Fruit fly (Drosophila melanogaster) whole organism, embryonic: ENCODE results near the gene CG9586.

ENCODE experiments used
- B-H2 ChIP-seq: fragments of 200-800 bp; sonication (Bioruptor generic); optimal IDR thresholded peaks from 2 replicates; lab custom pipeline; 2018; ENCODE audit warnings: missing biosample characterization, mild to moderate bottlenecking, missing genetic modification characterization
- Bdp1 ChIP-seq: fragments of 200-800 bp; sonication (Bioruptor generic); optimal IDR thresholded peaks from 3 replicates; lab custom pipeline; 2016; ENCODE audit warnings: missing biosample characterization, missing genetic modification characterization
- Blimp-1 ChIP-seq: fragments of 200-800 bp; sonication (Bioruptor generic); optimal IDR thresholded peaks from 3 replicates; lab custom pipeline; 2018; ENCODE audit warnings: missing biosample characterization, missing genetic modification characterization, mild to moderate bottlenecking, moderate library complexity, missing genetic modification reagents
- BtbVII ChIP-seq: fragments of 200-800 bp; sonication (Bioruptor generic); optimal IDR thresholded peaks from 3 replicates; lab custom pipeline; 2017; ENCODE audit warnings: missing biosample characterization, mild to moderate bottlenecking, missing genetic modification characterization
- CG10147 ChIP-seq: fragments of 200-800 bp; sonication (Bioruptor generic); optimal IDR thresholded peaks from 2 replicates; lab custom pipeline; 2019; ENCODE audit warnings: missing biosample characterization, mild to moderate bottlenecking, missing genetic modification characterization, moderate library complexity
- CG10543 ChIP-seq: fragments of 200-800 bp; sonication (Bioruptor generic); optimal IDR thresholded peaks from 3 replicates; lab custom pipeline; 2017; ENCODE audit warnings: missing biosample characterization, mild to moderate bottlenecking, missing genetic modification characterization, moderate library complexity
- CG10565 ChIP-seq: fragments of 200-800 bp; sonication (Bioruptor generic); optimal IDR thresholded peaks from 3 replicates; lab custom pipeline; 2016; ENCODE audit warnings: missing biosample characterization, mild to moderate bottlenecking, missing genetic modification characterization
- CG11560 ChIP-seq: fragments of 200-800 bp; sonication (Bioruptor generic); IDR thresholded peaks from 3 replicates; pipeline ENCODE4 v1.3.6; 2022; ENCODE audit warnings: missing biosample characterization, missing genetic modification characterization
- CG12769 ChIP-seq: fragments of 200-800 bp; sonication (Bioruptor generic); optimal IDR thresholded peaks from 2 replicates; lab custom pipeline; 2019; ENCODE audit warnings: missing biosample characterization, mild to moderate bottlenecking, missing genetic modification characterization, moderate library complexity
- CG2678 ChIP-seq: fragments of 200-800 bp; sonication (Bioruptor generic); optimal IDR thresholded peaks from 3 replicates; lab custom pipeline; 2019; ENCODE audit warnings: missing biosample characterization, mild to moderate bottlenecking, missing genetic modification characterization, moderate library complexity
- CG3281 ChIP-seq: fragments of 200-800 bp; sonication (Bioruptor generic); optimal IDR thresholded peaks from 3 replicates; lab custom pipeline; 2017; ENCODE audit warnings: missing biosample characterization, mild to moderate bottlenecking, missing genetic modification characterization
- CG33557 ChIP-seq: fragments of 200-800 bp; sonication (Bioruptor generic); optimal IDR thresholded peaks from 2 replicates; lab custom pipeline; 2019; ENCODE audit warnings: missing biosample characterization, mild to moderate bottlenecking, missing genetic modification characterization, moderate library complexity
- CG3847 ChIP-seq: fragments of 200-800 bp; sonication (Bioruptor generic); IDR thresholded peaks from 2 replicates; pipeline ENCODE4 v1.3.6; 2022; ENCODE audit warnings: missing biosample characterization, missing genetic modification characterization
- CG6272 ChIP-seq: fragments of 200-800 bp; sonication (Bioruptor generic); IDR thresholded peaks from 2 replicates; pipeline ENCODE4 v1.3.6; 2022; ENCODE audit warnings: missing biosample characterization, missing genetic modification characterization
- CG7987 ChIP-seq: fragments of 200-800 bp; sonication (Bioruptor generic); optimal IDR thresholded peaks from 2 replicates; lab custom pipeline; 2018; ENCODE audit warnings: missing biosample characterization, mild to moderate bottlenecking, missing genetic modification characterization, moderate library complexity
- CG8388 ChIP-seq: fragments of 200-800 bp; sonication (Bioruptor generic); optimal IDR thresholded peaks from 2 replicates; lab custom pipeline; 2019; ENCODE audit warnings: missing biosample characterization, mild to moderate bottlenecking, missing genetic modification characterization, moderate library complexity
- CG8924 ChIP-seq: fragments of 200-800 bp; optimal IDR thresholded peaks from 3 replicates; lab custom pipeline; 2019; ENCODE audit warnings: missing biosample characterization, mild to moderate bottlenecking, missing genetic modification characterization, moderate library complexity
- Dip3 ChIP-seq: fragments of 200-800 bp; sonication (Bioruptor generic); optimal IDR thresholded peaks from 3 replicates; lab custom pipeline; 2016; ENCODE audit warnings: missing biosample characterization, missing genetic modification characterization
- Gug ChIP-seq: fragments of 200-800 bp; sonication (Bioruptor generic); IDR thresholded peaks from 4 replicates; pipeline ENCODE4 v1.3.6; 2022; ENCODE audit warnings: missing biosample characterization, missing genetic modification characterization
- Hand ChIP-seq: fragments of 200-800 bp; sonication (Bioruptor generic); optimal IDR thresholded peaks from 2 replicates; lab custom pipeline; 2017; ENCODE audit warnings: mild to moderate bottlenecking, missing biosample characterization, missing genetic modification reagents, missing genetic modification characterization
- Hr3 ChIP-seq: fragments of 200-800 bp; sonication (Bioruptor generic); optimal IDR thresholded peaks from 3 replicates; lab custom pipeline; 2016; ENCODE audit warnings: missing biosample characterization, missing genetic modification characterization
- Hr51 ChIP-seq, 2 experiments: fragments of 200-800 bp; sonication (Bioruptor generic); optimal IDR thresholded peaks; 2 replicates in 1 of 2; 3 replicates in 1 of 2; lab custom pipeline; 2016 to 2018; ENCODE audit warnings: missing biosample characterization in 2 of 2, missing genetic modification characterization in 2 of 2, mild to moderate bottlenecking in 1 of 2, moderate library complexity in 1 of 2
- Max ChIP-seq: fragments of 200-800 bp; sonication (Bioruptor generic); optimal IDR thresholded peaks from 2 replicates; lab custom pipeline; 2016; ENCODE audit warnings: missing biosample characterization, mild to moderate bottlenecking, missing genetic modification characterization
- Myb ChIP-seq: fragments of 200-800 bp; sonication (Bioruptor generic); optimal IDR thresholded peaks from 2 replicates; lab custom pipeline; 2016; ENCODE audit warnings: missing biosample characterization, missing genetic modification characterization
- Nf-YC ChIP-seq: fragments of 200-800 bp; optimal IDR thresholded peaks from 3 replicates; lab custom pipeline; 2019; ENCODE audit warnings: missing biosample characterization, mild to moderate bottlenecking, missing genetic modification characterization, moderate library complexity
- Optix ChIP-seq: fragments of 200-800 bp; sonication (Bioruptor generic); IDR thresholded peaks from 3 replicates; pipeline ENCODE4 v1.3.6; 2022; ENCODE audit warnings: missing biosample characterization, missing genetic modification characterization
- Trl ChIP-seq, 3 experiments: fragments of >200 bp in 2 of 3; fragments of 200-800 bp in 1 of 3; sonication (Bioruptor generic) in 1 of 3; optimal IDR thresholded peaks; 2 replicates in 1 of 3; 3 replicates in 2 of 3; lab custom pipeline; 2016 to 2017; ENCODE audit warnings: missing biosample characterization in 1 of 3, missing genetic modification characterization in 1 of 3
- Xbp1 ChIP-seq: fragments of 200-800 bp; sonication (Bioruptor generic); optimal IDR thresholded peaks from 3 replicates; lab custom pipeline; 2016; ENCODE audit warnings: missing biosample characterization, mild to moderate bottlenecking, missing genetic modification characterization
- ci ChIP-seq: fragments of 200-800 bp; sonication (Bioruptor generic); IDR thresholded peaks from 3 replicates; pipeline ENCODE4 v1.3.6; 2022; ENCODE audit warnings: missing biosample characterization, missing genetic modification characterization
- corto ChIP-seq: fragments of 200-800 bp; sonication (Bioruptor generic); optimal IDR thresholded peaks from 2 replicates; lab custom pipeline; 2016; ENCODE audit warnings: missing biosample characterization, mild to moderate bottlenecking, missing genetic modification characterization, moderate library complexity
- crc ChIP-seq: fragments of 200-800 bp; sonication (Bioruptor generic); optimal IDR thresholded peaks from 2 replicates; lab custom pipeline; 2016; ENCODE audit warnings: missing biosample characterization, missing genetic modification characterization
- cwo ChIP-seq: fragments of 200-800 bp; sonication (Bioruptor generic); optimal IDR thresholded peaks from 3 replicates; lab custom pipeline; 2017; ENCODE audit warnings: missing biosample characterization, missing genetic modification characterization, mild to moderate bottlenecking, moderate library complexity, missing genetic modification reagents
- fd3F ChIP-seq: fragments of 200-800 bp; sonication (Bioruptor generic); optimal IDR thresholded peaks from 2 replicates; lab custom pipeline; 2018; ENCODE audit warnings: missing biosample characterization, mild to moderate bottlenecking, missing genetic modification characterization, moderate library complexity
- fd64A ChIP-seq: fragments of 200-800 bp; sonication (Bioruptor generic); optimal IDR thresholded peaks from 3 replicates; lab custom pipeline; 2018; ENCODE audit warnings: missing biosample characterization, mild to moderate bottlenecking, missing genetic modification characterization
- fd96Cb ChIP-seq: fragments of 200-800 bp; sonication (Bioruptor generic); optimal IDR thresholded peaks from 2 replicates; lab custom pipeline; 2018; ENCODE audit warnings: missing biosample characterization, mild to moderate bottlenecking, missing genetic modification characterization, moderate library complexity
- fu2 ChIP-seq: fragments of 200-800 bp; sonication (Bioruptor generic); optimal IDR thresholded peaks from 2 replicates; lab custom pipeline; 2016; ENCODE audit warnings: missing biosample characterization, missing genetic modification characterization
- gro ChIP-seq: fragments of 200-800 bp; sonication (Bioruptor generic); optimal IDR thresholded peaks from 2 replicates; lab custom pipeline; 2016; ENCODE audit warnings: missing biosample characterization, missing genetic modification characterization
- hb ChIP-seq: fragments of 200-800 bp; sonication (Bioruptor generic); IDR thresholded peaks from 3 replicates; pipeline ENCODE4 v1.3.6; 2022; ENCODE audit warnings: missing biosample characterization, missing genetic modification characterization; ENCODE audit not compliant: partially characterized antibody
- insv ChIP-seq, 2 experiments: fragments of 200-800 bp; sonication (Bioruptor generic); optimal IDR thresholded peaks; 3 replicates each; lab custom pipeline; 2016 to 2018; ENCODE audit warnings: missing biosample characterization in 2 of 2, missing genetic modification characterization in 2 of 2
- jigr1 ChIP-seq: fragments of 200-800 bp; sonication (Bioruptor generic); IDR thresholded peaks from 3 replicates; pipeline ENCODE4 v1.3.6; 2022; ENCODE audit warnings: missing biosample characterization, missing genetic modification characterization
- kah ChIP-seq: fragments of 200-800 bp; sonication (Bioruptor generic); optimal IDR thresholded peaks from 2 replicates; lab custom pipeline; 2018; ENCODE audit warnings: missing biosample characterization, mild to moderate bottlenecking, missing genetic modification characterization
- nom ChIP-seq: fragments of 200-800 bp; sonication (Bioruptor generic); optimal IDR thresholded peaks from 2 replicates; lab custom pipeline; 2017; ENCODE audit warnings: missing biosample characterization, missing genetic modification characterization, mild to moderate bottlenecking, moderate library complexity, missing genetic modification reagents
- pho ChIP-seq: fragments of 200-800 bp; sonication (Bioruptor generic); optimal IDR thresholded peaks from 2 replicates; lab custom pipeline; 2016; ENCODE audit warnings: missing biosample characterization, missing genetic modification characterization
- phol ChIP-seq: fragments of 200-800 bp; sonication (Bioruptor generic); optimal IDR thresholded peaks from 3 replicates; lab custom pipeline; 2018; ENCODE audit warnings: missing biosample characterization, mild to moderate bottlenecking, missing genetic modification characterization, moderate library complexity
- pita ChIP-seq: fragments of 200-800 bp; sonication (Bioruptor generic); optimal IDR thresholded peaks from 2 replicates; lab custom pipeline; 2017; ENCODE audit warnings: missing biosample characterization, mild to moderate bottlenecking, missing genetic modification characterization
- row ChIP-seq: fragments of 200-800 bp; sonication (Bioruptor generic); IDR thresholded peaks from 3 replicates; pipeline ENCODE4 v1.3.6; 2022; ENCODE audit warnings: missing biosample characterization, missing genetic modification characterization
- schlank ChIP-seq: fragments of 200-800 bp; sonication (Bioruptor generic); optimal IDR thresholded peaks from 2 replicates; lab custom pipeline; 2018; ENCODE audit warnings: missing biosample characterization, mild to moderate bottlenecking, missing genetic modification characterization
- sisA ChIP-seq: fragments of 200-800 bp; sonication (Bioruptor generic); IDR thresholded peaks from 2 replicates; pipeline ENCODE4 v1.3.6; 2022; ENCODE audit warnings: missing biosample characterization, missing genetic modification characterization
- vnd ChIP-seq: fragments of 200-800 bp; sonication (Bioruptor generic); IDR thresholded peaks from 3 replicates; pipeline ENCODE4 v1.3.6; 2022; ENCODE audit warnings: missing biosample characterization, missing genetic modification characterization; ENCODE audit not compliant: partially characterized antibody

The CG9586 gene

dm6 chr2L:9176114-9176553, 9.8 kb upstream of the CG9586 start (continued):
- TF ChIP-seq Blimp-1 (GFP tag; lab: Kevin White, UChicago) (peak; percentile 14), Trl (optimal IDR thresholded peaks at IDR 0.05; lab: Kevin White, UChicago) (peak; percentile 97 to 99), Trl (GFP tag; optimal IDR thresholded peaks at IDR 0.05; lab: Kevin White, UChicago) (peak; percentile 66), jigr1 (no peak), Xbp1 (GFP tag; lab: Kevin White, UChicago) (peak; percentile 52), nom (GFP tag; lab: Kevin White, UChicago) (peak; percentile 84), cwo (GFP tag; lab: Kevin White, UChicago) (peak; percentile 44), Myb (GFP tag; lab: Kevin White, UChicago) (no peak), Hand (GFP tag; lab: Kevin White, UChicago) (peak; percentile 20), ci (GFP tag; lab: Robert Waterston, UW) (peak; percentile 76), pho (GFP tag; lab: Kevin White, UChicago) (no peak), fd64A (peak; percentile 13), fd3F (GFP tag; lab: Kevin White, UChicago) (no peak), Gug (GFP tag; lab: Robert Waterston, UW) (0 out of 4 replicates have a peak, but pooled peaks have one; percentile 31), Nf-YC (tag; lab: Kevin White, UChicago) (peak; percentile 66), CG2678 (peak; percentile 19), Dip3 (GFP tag; lab: Kevin White, UChicago) (no peak), fu2 (GFP tag; lab: Kevin White, UChicago) (no peak), corto (GFP tag; lab: Kevin White, UChicago) (no peak), CG33557 (GFP tag; lab: Kevin White, UChicago) (peak; percentile 55), Hr3 (no peak), CG8924 (tag; lab: Kevin White, UChicago) (peak; percentile 18), CG7987 (GFP tag; lab: Kevin White, UChicago) (peak; percentile 37), schlank (tag; lab: Kevin White, UChicago) (no peak), gro (peak; percentile 18), B-H2 (no peak), phol (tag; lab: Kevin White, UChicago) (peak; percentile 33), pita (GFP tag; lab: Kevin White, UChicago) (no peak), fd96Cb (tag; lab: Kevin White, UChicago) (no peak), CG8388 (GFP tag; lab: Kevin White, UChicago) (peak; percentile 15), Max (peak; percentile 12), crc (no peak), BtbVII (GFP tag; lab: Kevin White, UChicago) (peak; percentile 48), row (GFP tag; lab: Robert Waterston, UW) (no peak; the same call in 2 of the 3 replicates), CG12769 (peak; percentile 43), CG10565 (GFP tag; lab: Kevin White, UChicago) (no peak), CG6272 (no peak), Hr51 (GFP tag; optimal IDR thresholded peaks at IDR 0.05; lab: Kevin White, UChicago) (peak; percentile 8 to 52), vnd (GFP tag; lab: Robert Waterston, UW) (0 out of 3 replicates have a peak, but pooled peaks have one; percentile 16), Optix (GFP tag; lab: Robert Waterston, UW) (no peak), kah (GFP tag; lab: Kevin White, UChicago) (peak; percentile 76), CG10543 (GFP tag; lab: Kevin White, UChicago) (peak; percentile 62), Bdp1 (GFP tag; lab: Kevin White, UChicago) (no peak), hb (GFP tag; lab: Robert Waterston, UW) (no peak), CG10147 (no peak), sisA (GFP tag; lab: Robert Waterston, UW) (no peak), CG3281 (GFP tag; lab: Kevin White, UChicago) (peak; percentile 59), CG11560 (no peak), insv (GFP tag; optimal IDR thresholded peaks at IDR 0.05; lab: Kevin White, UChicago) (peak in 1 of 2 experiments; percentile 57), CG3847 (peak; percentile 45; the same call in 1 of the 2 replicates)
